Fruit fly (Drosophila melanogaster) whole organism, prepupa: ENCODE results near the gene Prim2.

ENCODE experiments used
- CG11294 ChIP-seq: fragments of 200-800 bp; sonication (Bioruptor generic); IDR thresholded peaks from 2 replicates; pipeline ENCODE4 v1.3.6; 2022; ENCODE audit warnings: missing biosample characterization, missing genetic modification characterization
- CG31627 ChIP-seq: fragments of 200-800 bp; sonication (Bioruptor generic); optimal IDR thresholded peaks from 3 replicates; lab custom pipeline; 2016; ENCODE audit warnings: missing biosample characterization, missing genetic modification characterization
- CG9139 ChIP-seq: fragments of 200-800 bp; sonication (Bioruptor generic); optimal IDR thresholded peaks from 3 replicates; lab custom pipeline; 2017; ENCODE audit warnings: missing biosample characterization, mild to moderate bottlenecking, missing genetic modification characterization
- Eip93F ChIP-seq: fragments of 200-800 bp; sonication (Bioruptor generic); optimal IDR thresholded peaks from 2 replicates; lab custom pipeline; 2016; ENCODE audit warnings: missing biosample characterization, mild to moderate bottlenecking, missing genetic modification characterization
- Sox102F ChIP-seq: fragments of 200-800 bp; sonication (Bioruptor generic); optimal IDR thresholded peaks from 2 replicates; lab custom pipeline; 2016; ENCODE audit warnings: missing biosample characterization, mild to moderate bottlenecking, missing genetic modification characterization

DNA sequence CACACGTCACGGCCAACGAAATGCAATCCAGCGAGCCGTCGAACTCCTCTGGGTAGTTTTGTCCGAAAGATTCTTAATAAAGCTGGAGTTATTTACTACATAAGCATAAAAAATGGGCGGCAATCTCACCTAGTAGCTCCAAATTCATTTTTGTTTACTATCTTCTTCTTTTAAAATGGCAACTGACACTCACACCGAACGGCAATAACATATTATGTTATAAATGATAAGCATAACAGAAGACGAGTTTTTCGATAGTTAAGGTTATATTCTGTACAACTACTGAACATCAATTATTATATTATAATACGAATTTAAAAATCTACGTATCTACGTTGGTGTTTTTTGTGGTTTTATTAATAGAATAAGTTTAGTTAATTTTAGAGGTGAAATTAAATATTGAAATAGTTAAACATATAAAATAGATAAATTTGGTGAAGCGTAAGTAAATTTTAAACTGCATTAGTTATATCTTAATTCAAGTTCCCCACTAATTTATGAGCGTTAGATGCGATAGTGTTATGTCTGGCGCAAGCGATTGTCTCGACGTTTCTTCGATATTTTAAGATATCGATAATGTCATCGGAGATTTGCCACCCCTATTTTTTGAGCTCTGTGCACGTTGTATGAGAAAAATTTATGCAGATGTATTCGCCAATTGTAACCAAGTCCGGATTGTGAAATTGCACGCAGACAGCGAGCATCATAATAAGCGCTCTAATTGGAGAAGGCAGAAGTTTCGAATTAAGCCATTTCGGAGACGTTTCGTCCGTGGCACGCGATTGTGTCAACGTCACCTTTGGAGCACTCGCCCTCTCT, 13.4 kb downstream of the Prim2 start, which contains the start of the genes Rbbp5 and eRF1:
- peak; percentile 72 for TF ChIP-seq CG31627 (GFP tag; lab: Kevin White, UChicago)
- TF ChIP-seq Sox102F (GFP tag; lab: Kevin White, UChicago) = peak; percentile 69
- peak; percentile 24 for TF ChIP-seq Eip93F
- peak; percentile 4 for TF ChIP-seq CG9139 (GFP tag; lab: Kevin White, UChicago)
- peak; percentile 45; the same call in 1 of the 2 replicates for TF ChIP-seq CG11294 (GFP tag; lab: Robert Waterston, UW)
